Fruit fly (Drosophila melanogaster): Measurements from ENCODE around the gene Mitofilin.

- no peak for TF ChIP-seq CTCF (optimal IDR thresholded peaks at IDR 0.05)
- no peak for TF ChIP-seq CG8478 (optimal IDR thresholded peaks at IDR 0.05)
These were observed 30.6 kb upstream of the Mitofilin start for dm6 chr3R:22053740-22054139.
